Worm (Caenorhabditis elegans): Measurements from ENCODE around the gene Y43C5A.3.

Gene Y43C5A.3

ce11 chrIV:10242458-10243123 is 31.2 kb upstream of the Y43C5A.3 start (continued):
- TF ChIP-seq pha-4 (GFP tag; IDR thresholded peaks at IDR 0.05) (no peak), pha-4 (tag; optimal IDR thresholded peaks at IDR 0.05) (no peak), mep-1 (tag; optimal IDR thresholded peaks at IDR 0.05) (no peak), attf-4 (tag; optimal IDR thresholded peaks at IDR 0.05) (no peak)

ce11 chrIV:10243276-10243675 is 30.6 kb upstream of the Y43C5A.3 start, which contains the start of gene tkt-1:
Gene tkt-1, plus strand, starts transcription at chrIV:10243612.
- TF ChIP-seq hlh-30 (tag; optimal IDR thresholded peaks at IDR 0.05; ENCODE audit: insufficient read depth) (peak; percentile 21), set-16 (GFP tag; IDR thresholded peaks at IDR 0.05) (no peak), ceh-28 (tag; optimal IDR thresholded peaks at IDR 0.05) (no peak), dmd-6 (GFP tag; IDR thresholded peaks at IDR 0.05) (peak; percentile 72), hlh-11 (tag; optimal IDR thresholded peaks at IDR 0.05) (peak; percentile 49), mep-1 (tag; optimal IDR thresholded peaks at IDR 0.05) (peak; percentile 2), T20F7.1 (GFP tag; optimal IDR thresholded peaks at IDR 0.05) (peak; percentile 14), aha-1 (tag) (no peak), lsy-2 (tag; optimal IDR thresholded peaks at IDR 0.05) (peak in 1 of 2 experiments; percentile 9), lin-13 (GFP tag; optimal IDR thresholded peaks at IDR 0.05) (peak; percentile 10), nhr-77 (tag; optimal IDR thresholded peaks at IDR 0.05) (peak; percentile 25), lin-39 (tag; optimal IDR thresholded peaks at IDR 0.05) (no peak), dve-1 (tag; optimal IDR thresholded peaks at IDR 0.05; ENCODE audit: insufficient read depth) (peak; percentile 52), daf-16 (GFP tag; optimal IDR thresholded peaks at IDR 0.05) (no peak), daf-16 (tag; optimal IDR thresholded peaks at IDR 0.05) (peak; percentile 94), mdt-29 (GFP tag; IDR thresholded peaks at IDR 0.05) (no peak), nhr-10 (tag; optimal IDR thresholded peaks at IDR 0.05) (peak; percentile 36), ceh-62 (tag; optimal IDR thresholded peaks at IDR 0.05) (no peak), lin-38 (GFP tag; IDR thresholded peaks at IDR 0.05) (peak; percentile 23), F10B5.3 (tag; optimal IDR thresholded peaks at IDR 0.05) (no peak), ZK546.5 (tag; optimal IDR thresholded peaks at IDR 0.05) (no peak), php-3 (GFP tag; IDR thresholded peaks at IDR 0.05) (peak; percentile 19; the same call in 1 of the 2 replicates), spr-3 (GFP tag; optimal IDR thresholded peaks at IDR 0.05) (no peak), hif-1 (tag; optimal IDR thresholded peaks at IDR 0.05) (no peak), dpl-1 (GFP tag; optimal IDR thresholded peaks at IDR 0.05) (no peak), gei-8 (GFP tag; optimal IDR thresholded peaks at IDR 0.05) (no peak), jun-1 (tag; optimal IDR thresholded peaks at IDR 0.05) (no peak), Y48G9A.11 (GFP tag; IDR thresholded peaks at IDR 0.05) (no peak), pha-4 (GFP tag; IDR thresholded peaks at IDR 0.05) (no peak), pha-4 (tag; optimal IDR thresholded peaks at IDR 0.05) (no peak), tra-1 (GFP tag; IDR thresholded peaks at IDR 0.05) (0 out of 2 replicates have a peak, but pooled peaks have one; percentile 18), zfp-2 (tag; optimal IDR thresholded peaks at IDR 0.05) (no peak), Y75B8A.6 (GFP tag; IDR thresholded peaks at IDR 0.05) (0 out of 2 replicates have a peak, but pooled peaks have one; percentile 41), nhr-28 (tag; optimal IDR thresholded peaks at IDR 0.05) (peak; percentile 67), nhr-76 (tag; optimal IDR thresholded peaks at IDR 0.05) (no peak), pqm-1 (tag; optimal IDR thresholded peaks at IDR 0.05) (peak; percentile 71), spr-1 (tag; optimal IDR thresholded peaks at IDR 0.05) (no peak), lin-29 (GFP tag; IDR thresholded peaks at IDR 0.05) (no peak), nhr-48 (tag; optimal IDR thresholded peaks at IDR 0.05) (peak; percentile 25), daf-8 (GFP tag; IDR thresholded peaks at IDR 0.05) (no peak), F37D6.2 (tag; optimal IDR thresholded peaks at IDR 0.05) (no peak), saeg-2 (GFP tag; IDR thresholded peaks at IDR 0.05) (no peak)

Measured in whole organism, L4 larva.